Worm (Caenorhabditis elegans) whole organism, L1 larva: Measurements from ENCODE around the gene osm-1.

Source experiments
- ama-1 ChIP-seq: fragments of 150-350 bp; optimal IDR thresholded peaks from 2 replicates; lab custom pipeline; 2014
- grh-1 ChIP-seq: fragments of 200-800 bp; sonication (Bioruptor generic); IDR thresholded peaks from 2 replicates; pipeline ENCODE4 v1.3.6; 2022; ENCODE audit warnings: missing genetic modification reagents, missing genetic modification characterization, missing compliant biosample characterization
- nhr-12 ChIP-seq: sonication (generic microtip); optimal IDR thresholded peaks from 2 replicates; lab custom pipeline; 2017; ENCODE audit warnings: missing biosample characterization, missing genetic modification characterization
- nhr-237 ChIP-seq: fragments of 150-350 bp; optimal IDR thresholded peaks from 2 replicates; lab custom pipeline; 2014; ENCODE audit warnings: missing biosample characterization, missing genetic modification characterization
- swsn-7 ChIP-seq: sonication (generic microtip); optimal IDR thresholded peaks from 2 replicates; lab custom pipeline; 2016; ENCODE audit warnings: missing genetic modification characterization, missing compliant biosample characterization
- tbx-2 ChIP-seq: sonication (generic microtip); optimal IDR thresholded peaks from 2 replicates; lab custom pipeline; 2016; ENCODE audit warnings: missing genetic modification characterization, missing compliant biosample characterization
- unc-130 ChIP-seq: fragments of 150-350 bp; optimal IDR thresholded peaks from 2 replicates; lab custom pipeline; 2017; ENCODE audit warnings: missing biosample characterization, missing genetic modification characterization, inconsistent platforms
- unc-62 ChIP-seq: fragments of 150-350 bp; optimal IDR thresholded peaks from 2 replicates; lab custom pipeline; 2014; ENCODE audit warnings: missing biosample characterization, missing genetic modification reagents, missing genetic modification characterization
- unc-98 ChIP-seq: fragments of 200-800 bp; sonication (Bioruptor generic); IDR thresholded peaks from 2 replicates; pipeline ENCODE4 v1.3.6; 2022; ENCODE audit warnings: missing genetic modification characterization, missing compliant biosample characterization

DNA sequence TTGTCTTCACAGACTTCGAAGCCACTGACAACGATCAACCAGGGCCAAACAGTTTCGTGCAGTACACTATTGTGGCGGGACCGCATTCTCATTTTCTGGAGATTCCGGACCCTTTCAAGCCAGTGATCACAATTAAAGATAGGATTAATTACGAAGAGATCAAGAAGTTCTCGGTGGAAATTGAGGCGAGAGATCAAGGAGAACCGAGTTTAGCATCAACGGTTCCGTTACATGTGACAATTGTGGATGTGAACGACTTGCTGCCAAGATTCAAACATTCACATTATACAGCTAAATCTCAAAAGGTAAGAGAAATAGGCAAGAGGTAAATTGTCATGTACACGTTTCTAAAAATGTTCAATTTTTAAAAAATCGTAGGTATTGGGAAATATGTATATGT lies 57.3 kb downstream of the osm-1 start:
- TF ChIP-seq grh-1 (GFP tag; lab: Robert Waterston, UW) = no peak
- no peak for TF ChIP-seq tbx-2 (tag; lab: Kevin White, UChicago)
- no peak for TF ChIP-seq nhr-12 (tag; lab: Kevin White, UChicago)
- no peak for TF ChIP-seq swsn-7
- TF ChIP-seq unc-98 = no peak
- TF ChIP-seq unc-130 (tag; lab: Kevin White, UChicago) = no peak
- no peak for TF ChIP-seq nhr-237 (tag; lab: Kevin White, UChicago)
- TF ChIP-seq unc-62 (GFP tag; lab: Kevin White, UChicago) = no peak
- no peak for TF ChIP-seq ama-1 (lab: Kevin White, UChicago)
